Worm (Caenorhabditis elegans): Measurements from ENCODE around the gene lin-13.

Gene lin-13

DNA sequence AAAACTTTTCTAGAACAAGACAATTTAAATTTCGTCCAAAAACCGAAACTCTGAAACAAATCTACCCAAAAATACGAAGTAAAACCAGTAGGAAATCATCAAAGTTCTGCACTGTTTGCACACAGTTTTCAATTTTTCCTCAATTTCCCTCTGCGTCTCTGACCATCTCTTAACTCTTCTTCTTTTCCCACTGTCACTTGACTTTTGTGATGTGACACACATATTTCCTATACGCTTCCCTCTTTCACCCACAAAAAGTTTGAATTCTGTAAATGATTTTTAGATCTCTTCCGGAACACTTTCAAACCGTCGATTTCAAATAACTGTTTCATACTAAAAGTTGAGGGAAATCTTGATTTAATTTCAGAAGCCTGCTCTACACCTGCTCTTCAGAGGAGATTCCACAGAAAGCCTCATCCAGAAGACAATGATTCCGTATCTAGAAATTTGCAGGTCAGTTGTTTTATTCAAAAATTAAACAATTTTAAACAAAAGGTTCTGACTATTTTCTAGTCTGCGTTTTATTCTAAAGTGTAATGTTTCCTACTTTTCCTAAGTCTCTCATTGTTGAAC, 10.2 kb upstream of the lin-13 start, which contains the start of gene ncl-1:
Gene ncl-1, plus strand, starts transcription at position 366 of the 573 bp plus-strand sequence.
- TF ChIP-seq nhr-28 (tag; optimal IDR thresholded peaks at IDR 0.05) (no peak), nhr-77 (tag; optimal IDR thresholded peaks at IDR 0.05) (no peak), nhr-11 (tag; optimal IDR thresholded peaks at IDR 0.05) (no peak), ceh-82 (tag; optimal IDR thresholded peaks at IDR 0.05) (no peak), ama-1 (optimal IDR thresholded peaks at IDR 0.05) (peak; percentile 36), nhr-76 (tag; optimal IDR thresholded peaks at IDR 0.05) (no peak), pha-4 (tag; optimal IDR thresholded peaks at IDR 0.05) (peak; percentile 57), mml-1 (tag; optimal IDR thresholded peaks at IDR 0.05) (no peak), ztf-11 (tag; optimal IDR thresholded peaks at IDR 0.05) (no peak), hmg-11 (tag; optimal IDR thresholded peaks at IDR 0.05) (no peak)

DNA sequence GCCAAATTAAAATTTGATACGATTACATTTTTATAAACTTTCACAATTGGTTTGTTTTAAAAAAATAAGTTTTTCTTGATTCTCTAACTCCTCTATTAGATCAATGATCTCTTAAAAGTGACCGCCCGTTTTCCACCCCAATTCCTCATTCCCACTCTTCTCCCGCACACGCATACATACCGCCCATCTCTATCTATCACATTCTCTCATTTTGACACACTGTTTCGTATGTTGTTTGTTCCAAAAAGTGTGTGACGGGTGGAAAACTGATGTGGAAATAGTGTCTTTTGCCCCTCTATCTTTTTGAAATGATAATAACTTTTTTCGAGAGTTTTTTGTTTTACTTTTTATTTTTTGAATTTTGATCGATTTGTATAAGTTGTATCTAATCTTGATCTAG, 9.0 kb upstream of the lin-13 start:
- TF ChIP-seq ztf-11 (tag; optimal IDR thresholded peaks at IDR 0.05) (no peak), nhr-12 (tag; optimal IDR thresholded peaks at IDR 0.05) (no peak), skn-1 (tag; optimal IDR thresholded peaks at IDR 0.05) (peak; percentile 3), ZK546.5 (tag; optimal IDR thresholded peaks at IDR 0.05) (no peak), elt-1 (tag; optimal IDR thresholded peaks at IDR 0.05) (no peak), unc-39 (tag; optimal IDR thresholded peaks at IDR 0.05) (no peak), pha-4 (tag; optimal IDR thresholded peaks at IDR 0.05) (peak; percentile 87), ceh-82 (tag; optimal IDR thresholded peaks at IDR 0.05) (no peak), tbx-2 (tag; optimal IDR thresholded peaks at IDR 0.05) (no peak), eor-1 (tag; optimal IDR thresholded peaks at IDR 0.05) (no peak), egl-27 (tag; optimal IDR thresholded peaks at IDR 0.05) (no peak), elt-3 (tag; optimal IDR thresholded peaks at IDR 0.05) (no peak), elt-2 (tag; optimal IDR thresholded peaks at IDR 0.05) (peak; percentile 80), R02D3.7 (tag; optimal IDR thresholded peaks at IDR 0.05) (peak; percentile 1), daf-12 (tag; optimal IDR thresholded peaks at IDR 0.05) (no peak), ceh-9 (tag; optimal IDR thresholded peaks at IDR 0.05) (no peak), aly-2 (tag; optimal IDR thresholded peaks at IDR 0.05) (no peak), nhr-237 (tag; optimal IDR thresholded peaks at IDR 0.05) (no peak), nhr-25 (tag; optimal IDR thresholded peaks at IDR 0.05) (peak; percentile 64), fkh-10 (GFP tag; optimal IDR thresholded peaks at IDR 0.05) (no peak), zag-1 (tag; optimal IDR thresholded peaks at IDR 0.05) (no peak), nfya-1 (tag; optimal IDR thresholded peaks at IDR 0.05; ENCODE audit: insufficient read depth) (peak; percentile 76), hmg-11 (tag; optimal IDR thresholded peaks at IDR 0.05) (no peak), fos-1 (tag; optimal IDR thresholded peaks at IDR 0.05) (no peak), lin-15B (tag; optimal IDR thresholded peaks at IDR 0.05) (peak; percentile 80), nhr-77 (tag; optimal IDR thresholded peaks at IDR 0.05) (no peak), mdl-1 (tag; optimal IDR thresholded peaks at IDR 0.05) (no peak), fkh-2 (tag; optimal IDR thresholded peaks at IDR 0.05) (no peak), nhr-76 (tag; optimal IDR thresholded peaks at IDR 0.05) (peak; percentile 90), sea-2 (GFP tag; optimal IDR thresholded peaks at IDR 0.05) (no peak), lsy-12 (tag; optimal IDR thresholded peaks at IDR 0.05) (no peak), nhr-67 (tag; optimal IDR thresholded peaks at IDR 0.05) (no peak), egl-5 (tag; optimal IDR thresholded peaks at IDR 0.05) (peak; percentile 54), jun-1 (tag; optimal IDR thresholded peaks at IDR 0.05) (peak; percentile 37), mml-1 (tag; optimal IDR thresholded peaks at IDR 0.05) (no peak), pqm-1 (tag; optimal IDR thresholded peaks at IDR 0.05) (peak; percentile 76), nhr-11 (tag; optimal IDR thresholded peaks at IDR 0.05) (no peak), ceh-28 (tag; optimal IDR thresholded peaks at IDR 0.05) (no peak), nhr-43 (tag; optimal IDR thresholded peaks at IDR 0.05; ENCODE audit: poor library complexity, severe bottlenecking) (peak; percentile 40), nhr-23 (tag; optimal IDR thresholded peaks at IDR 0.05) (peak; percentile 86), ceh-16 (tag; optimal IDR thresholded peaks at IDR 0.05) (no peak), lin-39 (tag; optimal IDR thresholded peaks at IDR 0.05) (peak; percentile 27), nhr-28 (tag; optimal IDR thresholded peaks at IDR 0.05) (no peak), snpc-4 (tag; optimal IDR thresholded peaks at IDR 0.05) (peak; percentile 81), unc-62 (GFP tag; optimal IDR thresholded peaks at IDR 0.05) (peak; percentile 15), ztf-4 (tag; optimal IDR thresholded peaks at IDR 0.05) (no peak), ama-1 (optimal IDR thresholded peaks at IDR 0.05) (no peak)
